Worm (Caenorhabditis elegans) whole organism, L2 larva: ENCODE data around the gene T26G10.5.

Experiments
- C34F6.9 ChIP-seq: fragments of 150-350 bp; optimal IDR thresholded peaks from 2 replicates; lab custom pipeline; 2014; ENCODE audit warnings: missing biosample characterization, missing genetic modification characterization
- F13H6.1 ChIP-seq: sonication (generic microtip); optimal IDR thresholded peaks from 2 replicates; lab custom pipeline; 2016; ENCODE audit warnings: missing genetic modification characterization, missing compliant biosample characterization
- R02D3.7 ChIP-seq: fragments of 150-350 bp; optimal IDR thresholded peaks from 2 replicates; lab custom pipeline; 2014; ENCODE audit warnings: missing biosample characterization, missing genetic modification characterization
- Y55F3AM.14 ChIP-seq: fragments of 200-800 bp; sonication (Bioruptor generic); optimal IDR thresholded peaks from 2 replicates; lab custom pipeline; 2018; ENCODE audit warnings: mild to moderate bottlenecking, missing genetic modification characterization, missing compliant biosample characterization
- ZK546.5 ChIP-seq: sonication (generic microtip); optimal IDR thresholded peaks from 2 replicates; lab custom pipeline; 2017; ENCODE audit warnings: missing biosample characterization, missing genetic modification characterization
- alr-1 ChIP-seq: fragments of 150-350 bp; optimal IDR thresholded peaks from 2 replicates; lab custom pipeline; 2014; ENCODE audit warnings: missing biosample characterization, missing genetic modification characterization
- aly-2 ChIP-seq: fragments of 150-350 bp; optimal IDR thresholded peaks from 2 replicates; lab custom pipeline; 2014; ENCODE audit warnings: missing biosample characterization, missing genetic modification characterization
- ama-1 ChIP-seq: fragments of 150-350 bp; optimal IDR thresholded peaks from 2 replicates; lab custom pipeline; 2018; ENCODE audit warnings: inconsistent platforms
- blmp-1 ChIP-seq: sonication (generic microtip); optimal IDR thresholded peaks from 2 replicates; lab custom pipeline; 2017; ENCODE audit warnings: missing genetic modification characterization, mild to moderate bottlenecking, missing compliant biosample characterization, antibody characterized with exemption, moderate library complexity; ENCODE audit not compliant: insufficient read depth
- ceh-16 ChIP-seq: fragments of 150-350 bp; optimal IDR thresholded peaks from 2 replicates; lab custom pipeline; 2014; ENCODE audit warnings: missing biosample characterization, missing genetic modification characterization
- ceh-82 ChIP-seq: fragments of 150-350 bp; optimal IDR thresholded peaks from 2 replicates; lab custom pipeline; 2014; ENCODE audit warnings: missing biosample characterization, missing genetic modification characterization
- crh-2 ChIP-seq: sonication (generic microtip); optimal IDR thresholded peaks from 2 replicates; lab custom pipeline; 2017; ENCODE audit warnings: missing biosample characterization, missing genetic modification characterization
- dmd-4 ChIP-seq: sonication (generic microtip); optimal IDR thresholded peaks from 2 replicates; lab custom pipeline; 2017; ENCODE audit warnings: missing biosample characterization, missing genetic modification characterization
- egl-27 ChIP-seq: sonication (generic microtip); optimal IDR thresholded peaks from 3 replicates; lab custom pipeline; 2017; ENCODE audit warnings: missing biosample characterization, missing genetic modification reagents, missing genetic modification characterization
- elt-1 ChIP-seq: fragments of 150-350 bp; optimal IDR thresholded peaks from 2 replicates; lab custom pipeline; 2014; ENCODE audit warnings: missing biosample characterization, missing genetic modification characterization
- elt-3 ChIP-seq: sonication (generic microtip); optimal IDR thresholded peaks from 2 replicates; lab custom pipeline; 2017; ENCODE audit warnings: missing biosample characterization, missing genetic modification characterization
- fos-1 ChIP-seq: fragments of 150-350 bp; optimal IDR thresholded peaks from 2 replicates; lab custom pipeline; 2014; ENCODE audit warnings: missing biosample characterization, missing genetic modification characterization
- gmeb-1 ChIP-seq: fragments of 150-350 bp; optimal IDR thresholded peaks from 2 replicates; lab custom pipeline; 2014; ENCODE audit warnings: missing biosample characterization, missing genetic modification characterization
- lin-13 ChIP-seq: fragments of 150-350 bp; optimal IDR thresholded peaks from 2 replicates; lab custom pipeline; 2014; ENCODE audit warnings: missing biosample characterization, missing genetic modification reagents, missing genetic modification characterization
- lsy-2 ChIP-seq, 2 experiments: fragments of 150-350 bp in 1 of 2; sonication (generic microtip) in 1 of 2; optimal IDR thresholded peaks; 2 replicates each; lab custom pipeline; 2014 to 2017; ENCODE audit warnings: missing biosample characterization in 2 of 2, missing genetic modification characterization in 2 of 2
- mab-5 ChIP-seq: fragments of 150-350 bp; optimal IDR thresholded peaks from 2 replicates; lab custom pipeline; 2014; ENCODE audit warnings: missing biosample characterization, missing genetic modification characterization
- mbf-1 ChIP-seq: sonication (generic microtip); optimal IDR thresholded peaks from 2 replicates; lab custom pipeline; 2017; ENCODE audit warnings: missing biosample characterization, missing genetic modification characterization
- mdl-1 ChIP-seq, 2 experiments: fragments of 150-350 bp in 1 of 2; sonication (generic microtip) in 1 of 2; optimal IDR thresholded peaks; 2 replicates each; lab custom pipeline; 2017; ENCODE audit warnings: missing biosample characterization in 2 of 2, missing genetic modification characterization in 2 of 2
- nhr-11 ChIP-seq: fragments of 150-350 bp; optimal IDR thresholded peaks from 2 replicates; lab custom pipeline; 2014; ENCODE audit warnings: missing biosample characterization, missing genetic modification characterization
- nhr-129 ChIP-seq: fragments of 150-350 bp; optimal IDR thresholded peaks from 2 replicates; lab custom pipeline; 2014; ENCODE audit warnings: missing biosample characterization, missing genetic modification characterization
- nhr-21 ChIP-seq: fragments of 150-350 bp; optimal IDR thresholded peaks from 2 replicates; lab custom pipeline; 2014; ENCODE audit warnings: missing biosample characterization, missing genetic modification characterization
- nhr-25 ChIP-seq: fragments of 150-350 bp; sonication (generic microtip); optimal IDR thresholded peaks from 3 replicates; lab custom pipeline; 2014; ENCODE audit warnings: missing biosample characterization, missing genetic modification characterization
- nhr-77 ChIP-seq: fragments of 150-350 bp; optimal IDR thresholded peaks from 2 replicates; lab custom pipeline; 2014; ENCODE audit warnings: missing biosample characterization, missing genetic modification characterization
- peb-1 ChIP-seq: fragments of 150-350 bp; optimal IDR thresholded peaks from 2 replicates; lab custom pipeline; 2014; ENCODE audit warnings: missing biosample characterization, missing genetic modification characterization
- sem-4 ChIP-seq: fragments of 150-350 bp; optimal IDR thresholded peaks from 2 replicates; lab custom pipeline; 2014; ENCODE audit warnings: missing biosample characterization, missing genetic modification reagents, missing genetic modification characterization
- skn-1 ChIP-seq: sonication (generic microtip); optimal IDR thresholded peaks from 2 replicates; lab custom pipeline; 2017; ENCODE audit warnings: missing biosample characterization, missing genetic modification characterization
- sma-3 ChIP-seq: sonication (generic microtip); optimal IDR thresholded peaks from 2 replicates; lab custom pipeline; 2016; ENCODE audit warnings: missing genetic modification reagents, missing genetic modification characterization, missing compliant biosample characterization
- sma-9 ChIP-seq, 2 experiments: fragments of 150-350 bp in 1 of 2; sonication (generic microtip) in 1 of 2; optimal IDR thresholded peaks; 2 replicates each; lab custom pipeline; 2014 to 2016; ENCODE audit warnings: missing genetic modification characterization in 2 of 2, mild to moderate bottlenecking in 1 of 2, missing biosample characterization in 1 of 2, missing compliant biosample characterization in 1 of 2, missing genetic modification reagents in 1 of 2, moderate library complexity in 1 of 2
- snpc-4 ChIP-seq: fragments of 150-350 bp; optimal IDR thresholded peaks from 2 replicates; lab custom pipeline; 2014; ENCODE audit warnings: missing biosample characterization, missing genetic modification characterization
- unc-39 ChIP-seq: fragments of 150-350 bp; optimal IDR thresholded peaks from 2 replicates; lab custom pipeline; 2014; ENCODE audit warnings: missing biosample characterization, missing genetic modification characterization
- unc-55 ChIP-seq: fragments of 150-350 bp; sonication (generic microtip); optimal IDR thresholded peaks from 3 replicates; lab custom pipeline; 2014; ENCODE audit warnings: missing biosample characterization, missing genetic modification reagents, missing genetic modification characterization
- ztf-1 ChIP-seq: fragments of 200-800 bp; sonication (Bioruptor generic); conservative IDR thresholded peaks from 2 replicates; pipeline ENCODE4 v1.3.6; 2022; ENCODE audit warnings: missing genetic modification characterization, missing compliant biosample characterization
- ztf-11 ChIP-seq: sonication (generic microtip); optimal IDR thresholded peaks from 2 replicates; lab custom pipeline; 2017; ENCODE audit warnings: missing biosample characterization, missing genetic modification characterization
- ztf-4 ChIP-seq: fragments of 150-350 bp; optimal IDR thresholded peaks from 2 replicates; lab custom pipeline; 2014; ENCODE audit warnings: missing biosample characterization, missing genetic modification characterization

Gene T26G10.5

DNA sequence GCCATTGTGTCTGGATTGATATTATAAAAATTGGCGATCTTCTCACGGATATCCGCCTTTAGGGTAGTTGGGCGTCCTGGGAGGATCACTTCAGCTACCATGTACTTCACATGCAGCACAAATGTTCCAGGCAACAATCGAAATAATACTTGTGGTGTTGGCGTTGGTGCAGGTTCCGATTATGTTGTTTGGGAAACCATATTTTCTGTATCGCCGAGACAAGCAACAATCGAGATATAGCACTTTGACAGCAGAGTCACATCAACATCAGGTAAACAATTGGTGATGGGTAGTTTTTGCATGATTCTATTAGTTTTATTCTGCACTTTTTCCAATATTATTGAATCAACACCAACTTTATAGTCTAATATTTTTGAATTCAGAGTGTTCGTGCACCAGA is 12.9 kb downstream of the T26G10.5 start, which contains the start of gene T26G10.3:
TSS of gene T26G10.3 (minus strand) at position 101 of the 400 bp plus-strand sequence.
- TF ChIP-seq ZK546.5, result no peak

DNA sequence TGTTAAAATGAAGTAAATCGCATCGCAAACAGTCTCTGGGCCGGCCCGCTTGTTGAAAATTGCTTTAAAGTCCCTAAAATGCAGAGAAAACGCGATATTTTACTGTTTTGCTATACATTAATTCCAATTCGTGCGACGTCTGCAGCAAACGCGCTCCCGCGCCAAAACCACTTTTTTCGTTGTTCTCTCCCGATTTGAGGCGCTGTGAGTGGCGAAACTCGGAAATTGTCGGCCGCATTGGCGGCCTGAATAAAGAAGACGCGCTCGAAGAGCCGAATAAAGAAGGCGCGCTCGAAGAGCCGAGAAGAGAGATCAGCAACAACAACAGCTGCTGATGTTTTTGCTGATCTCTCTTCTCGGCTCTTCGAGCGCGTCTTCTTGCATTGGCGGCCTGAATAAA is 17.9 kb downstream of the T26G10.5 start:
- TF ChIP-seq snpc-4, result peak; percentile 92
- peak; percentile 48 for TF ChIP-seq unc-55 (GFP tag; lab: Kevin White, UChicago)
- TF ChIP-seq, all 48 proteins: peak for 2; not testable (repeated sequence) for 46

DNA sequence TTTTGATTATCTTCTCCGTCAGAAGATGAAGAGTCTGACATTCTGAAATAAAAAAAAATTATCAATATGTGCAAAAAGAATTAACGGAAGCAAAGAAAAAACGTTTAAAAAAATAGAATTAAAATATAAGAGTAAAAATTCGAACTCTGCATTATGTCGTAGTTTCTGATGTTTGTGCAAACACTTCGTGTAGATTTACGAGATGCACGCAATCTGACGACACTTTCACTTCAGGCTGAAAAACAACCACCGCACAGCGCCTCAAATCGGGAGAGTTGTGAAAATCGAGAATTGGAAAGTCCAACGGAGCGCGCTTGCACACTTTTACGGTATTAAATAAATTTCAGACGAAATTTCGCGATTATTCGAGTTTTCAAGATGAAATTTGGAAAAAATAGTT is 19.6 kb downstream of the T26G10.5 start, which contains the start of gene T26G10.1:
TSS of gene T26G10.1 (minus strand) at position 42 of the 400 bp plus-strand sequence.
- peak; percentile 3 for TF ChIP-seq ZK546.5
- no peak for TF ChIP-seq mdl-1 (tag; optimal IDR thresholded peaks at IDR 0.05; lab: Kevin White, UChicago)
- TF ChIP-seq nhr-129 (tag; lab: Kevin White, UChicago), result peak; percentile 21
- TF ChIP-seq unc-39 (tag; lab: Kevin White, UChicago), result no peak
- peak; percentile 68 for TF ChIP-seq F13H6.1 (tag; lab: Kevin White, UChicago)
- no peak for TF ChIP-seq nhr-77 (tag; lab: Kevin White, UChicago)
- no peak for TF ChIP-seq ama-1 (lab: Kevin White, UChicago)
- peak; percentile 65 for TF ChIP-seq mab-5 (tag; lab: Kevin White, UChicago)
- TF ChIP-seq sma-3 (GFP tag; lab: Kevin White, UChicago), result peak; percentile 67
- TF ChIP-seq crh-2 (tag; lab: Kevin White, UChicago), result peak; percentile 76
- TF ChIP-seq unc-55 (GFP tag; lab: Kevin White, UChicago), result peak; percentile 83
- TF ChIP-seq snpc-4, result peak; percentile 60
- TF ChIP-seq ztf-11 (tag; lab: Kevin White, UChicago), result no peak
- peak; percentile 36 for TF ChIP-seq C34F6.9
- peak; percentile 75 to 91 for TF ChIP-seq lsy-2 (tag; optimal IDR thresholded peaks at IDR 0.05; lab: Kevin White, UChicago)
- TF ChIP-seq dmd-4, result no peak
- peak; percentile 72 for TF ChIP-seq nhr-25
- peak; percentile 56 for TF ChIP-seq sma-9 (GFP tag; optimal IDR thresholded peaks at IDR 0.05; lab: Kevin White, UChicago)
- no peak for TF ChIP-seq sma-9 (tag; optimal IDR thresholded peaks at IDR 0.05; lab: Kevin White, UChicago)
- no peak for TF ChIP-seq fos-1
- TF ChIP-seq elt-1 (tag; lab: Kevin White, UChicago), result no peak
- TF ChIP-seq Y55F3AM.14 (GFP tag; lab: Kevin White, UChicago), result no peak
- TF ChIP-seq mbf-1 (tag; lab: Kevin White, UChicago), result no peak
- TF ChIP-seq R02D3.7 (tag; lab: Kevin White, UChicago), result peak; percentile 92
- TF ChIP-seq peb-1 (tag; lab: Kevin White, UChicago), result no peak
- no peak for TF ChIP-seq nhr-11 (tag; lab: Kevin White, UChicago)
- TF ChIP-seq egl-27 (tag; lab: Kevin White, UChicago), result peak; percentile 50
- TF ChIP-seq ceh-82, result no peak
- peak; percentile 81 for TF ChIP-seq gmeb-1 (tag; lab: Kevin White, UChicago)
- no peak for TF ChIP-seq alr-1 (tag; lab: Kevin White, UChicago)
- TF ChIP-seq nhr-21 (tag; lab: Kevin White, UChicago), result peak; percentile 54
- TF ChIP-seq ztf-1 (GFP tag; lab: Robert Waterston, UW), result no peak
- no peak for TF ChIP-seq elt-3 (tag; lab: Kevin White, UChicago)
- TF ChIP-seq lin-13 (GFP tag; lab: Kevin White, UChicago), result peak; percentile 68
- peak; percentile 83 for TF ChIP-seq blmp-1 (tag; lab: Kevin White, UChicago)
- peak; percentile 28 for TF ChIP-seq sem-4 (tag; lab: Kevin White, UChicago)

DNA sequence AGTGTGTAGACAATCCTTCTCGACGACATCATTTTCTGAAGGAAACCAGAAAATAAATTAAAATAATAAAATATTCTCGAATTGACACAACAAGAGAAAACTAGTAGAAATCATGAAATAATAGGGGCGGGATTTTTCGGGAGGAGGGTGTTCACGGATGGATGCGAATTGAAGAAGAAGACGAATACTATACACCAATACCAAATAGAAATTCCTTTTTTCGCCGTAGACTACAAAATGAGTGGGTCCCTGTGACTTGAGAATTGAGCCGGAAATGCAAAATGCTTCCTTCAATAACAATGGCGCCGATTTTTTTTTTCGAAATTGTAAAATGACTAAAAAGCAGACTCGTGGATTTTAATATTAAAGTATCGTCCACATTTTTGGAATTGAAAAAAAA is 25.2 kb downstream of the T26G10.5 start, which contains the start of gene nlp-48:
TSS of gene nlp-48 (minus strand) at position 101 of the 400 bp plus-strand sequence.
- TF ChIP-seq blmp-1 (tag; lab: Kevin White, UChicago) (no peak), elt-1 (tag; lab: Kevin White, UChicago) (no peak), skn-1 (tag; lab: Kevin White, UChicago) (no peak), Y55F3AM.14 (GFP tag; lab: Kevin White, UChicago) (no peak), snpc-4 (no peak), lsy-2 (tag; optimal IDR thresholded peaks at IDR 0.05; lab: Kevin White, UChicago) (no peak), nhr-21 (tag; lab: Kevin White, UChicago) (no peak), ztf-4 (tag; lab: Kevin White, UChicago) (no peak), ceh-16 (no peak), nhr-77 (tag; lab: Kevin White, UChicago) (no peak), R02D3.7 (tag; lab: Kevin White, UChicago) (no peak), mbf-1 (tag; lab: Kevin White, UChicago) (no peak), fos-1 (no peak), egl-27 (tag; lab: Kevin White, UChicago) (no peak), mdl-1 (tag; optimal IDR thresholded peaks at IDR 0.05; lab: Kevin White, UChicago) (no peak), aly-2 (no peak), nhr-11 (tag; lab: Kevin White, UChicago) (no peak), unc-55 (GFP tag; lab: Kevin White, UChicago) (no peak), crh-2 (tag; lab: Kevin White, UChicago) (no peak), unc-39 (tag; lab: Kevin White, UChicago) (no peak)
